Worm (Caenorhabditis elegans) whole organism, midembryonic: Measurements from ENCODE around the gene spi-1.

ENCODE experiments used
- T22C8.4 ChIP-seq: fragments of 200-800 bp; sonication (Bioruptor generic); IDR thresholded peaks from 2 replicates; pipeline ENCODE4 v1.3.6; 2022; ENCODE audit warnings: missing genetic modification characterization, missing compliant biosample characterization
- cog-1 ChIP-seq: sonication (generic microtip); optimal IDR thresholded peaks from 2 replicates; lab custom pipeline; 2016; ENCODE audit warnings: missing genetic modification characterization, missing compliant biosample characterization
- flt-1 ChIP-seq: fragments of 200-800 bp; sonication (Bioruptor generic); IDR thresholded peaks from 2 replicates; pipeline ENCODE4 v1.3.6; 2022; ENCODE audit warnings: missing genetic modification characterization, missing compliant biosample characterization
- klf-2 ChIP-seq: fragments of 200-800 bp; sonication (Bioruptor generic); conservative IDR thresholded peaks from 2 replicates; pipeline ENCODE4 v1.3.6; 2022; ENCODE audit warnings: missing genetic modification reagents, missing genetic modification characterization, missing compliant biosample characterization
- med-1 ChIP-seq: sonication (generic microtip); optimal IDR thresholded peaks from 2 replicates; lab custom pipeline; 2017; ENCODE audit warnings: missing genetic modification characterization, mild to moderate bottlenecking, missing compliant biosample characterization, antibody characterized with exemption, missing genetic modification reagents; ENCODE audit not compliant: insufficient read depth
- tab-1 ChIP-seq: fragments of 200-800 bp; sonication (Bioruptor generic); IDR thresholded peaks from 2 replicates; pipeline ENCODE4 v1.3.6; 2022; ENCODE audit warnings: missing genetic modification characterization, missing compliant biosample characterization
- ztf-23 ChIP-seq: fragments of 200-800 bp; sonication (Bioruptor generic); IDR thresholded peaks from 2 replicates; pipeline ENCODE4 v1.3.6; 2022; ENCODE audit warnings: missing genetic modification reagents, missing genetic modification characterization, missing compliant biosample characterization
- ztf-29 ChIP-seq: fragments of 200-800 bp; sonication (Bioruptor generic); IDR thresholded peaks from 2 replicates; pipeline ENCODE4 v1.3.6; 2022; ENCODE audit warnings: missing genetic modification reagents, missing genetic modification characterization, missing compliant biosample characterization

- no peak for TF ChIP-seq med-1 (GFP tag; lab: Kevin White, UChicago)
- peak; percentile 80 for TF ChIP-seq ztf-23
- TF ChIP-seq flt-1 (GFP tag; lab: Robert Waterston, UW), result peak; percentile 74
- TF ChIP-seq klf-2 (GFP tag; lab: Robert Waterston, UW), result peak; percentile 66
- peak; percentile 45 for TF ChIP-seq cog-1 (tag; lab: Kevin White, UChicago)
- no peak; the same call in 1 of the 2 replicates for TF ChIP-seq ztf-29
- peak; percentile 64 for TF ChIP-seq T22C8.4 (GFP tag; lab: Robert Waterston, UW)
- TF ChIP-seq tab-1 (GFP tag; lab: Robert Waterston, UW), result peak; percentile 78; the same call in 1 of the 2 replicates
Measured at ce11 chrII:7478487-7479234, 17.4 kb upstream of the spi-1 start, which contains the start of the genes aka-1 and ubc-6.
